Fruit fly (Drosophila melanogaster) whole organism, larva: ENCODE data around the gene Cp16.

Experiments used
- noc ChIP-seq: fragments of 200-800 bp; sonication (Bioruptor generic); optimal IDR thresholded peaks from 3 replicates; lab custom pipeline; 2019; ENCODE audit warnings: missing biosample characterization, mild to moderate bottlenecking, missing genetic modification characterization, moderate library complexity

The Cp16 gene

DNA sequence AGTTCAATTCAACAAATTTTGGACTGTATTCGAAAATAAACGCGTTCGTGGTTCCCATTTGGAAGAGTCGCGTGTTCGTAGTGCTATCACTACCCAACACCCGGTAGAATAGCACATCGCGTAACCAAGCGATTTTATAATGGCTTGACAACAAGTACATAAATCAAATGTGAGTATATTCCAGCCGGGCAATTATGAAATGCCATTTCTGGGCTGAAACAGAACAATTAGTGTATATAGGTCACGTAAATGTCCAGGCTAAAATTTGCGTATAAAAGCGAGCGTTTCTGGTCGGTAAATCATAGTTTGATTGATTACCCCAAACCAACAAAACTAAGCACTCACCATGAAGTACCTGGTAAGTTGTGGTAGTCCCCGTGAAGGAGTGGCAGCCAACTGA is 3.6 kb upstream of the Cp16 start, which contains the start of gene Cp15:
TSS of gene Cp15 (plus strand) at position 301 of the 400 bp plus-strand sequence.
- no peak for TF ChIP-seq noc (tag; lab: Kevin White, UChicago)

DNA sequence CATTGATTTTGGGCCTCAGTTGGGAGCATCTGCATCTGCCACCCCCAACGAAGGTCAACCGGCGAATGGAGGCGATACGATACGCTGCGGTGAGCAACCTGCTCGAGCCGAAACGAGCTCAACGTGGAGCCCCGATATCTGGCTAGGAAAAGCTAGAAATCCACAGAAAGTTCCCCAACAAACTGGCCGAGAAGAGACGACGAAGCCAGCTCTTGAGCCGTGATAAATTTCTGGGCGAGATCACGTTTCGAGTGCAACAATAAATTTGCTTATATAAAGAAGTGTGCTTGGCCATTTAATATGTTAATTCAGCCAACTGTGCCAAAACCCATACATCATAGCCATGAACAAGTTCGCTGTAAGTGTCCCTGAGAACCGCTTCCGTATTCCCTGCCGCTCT is 2.2 kb upstream of the Cp16 start, which contains the start of gene Cp19:
TSS of gene Cp19 (plus strand) at position 301 of the 400 bp plus-strand sequence.
- no peak for TF ChIP-seq noc (tag; lab: Kevin White, UChicago)

DNA sequence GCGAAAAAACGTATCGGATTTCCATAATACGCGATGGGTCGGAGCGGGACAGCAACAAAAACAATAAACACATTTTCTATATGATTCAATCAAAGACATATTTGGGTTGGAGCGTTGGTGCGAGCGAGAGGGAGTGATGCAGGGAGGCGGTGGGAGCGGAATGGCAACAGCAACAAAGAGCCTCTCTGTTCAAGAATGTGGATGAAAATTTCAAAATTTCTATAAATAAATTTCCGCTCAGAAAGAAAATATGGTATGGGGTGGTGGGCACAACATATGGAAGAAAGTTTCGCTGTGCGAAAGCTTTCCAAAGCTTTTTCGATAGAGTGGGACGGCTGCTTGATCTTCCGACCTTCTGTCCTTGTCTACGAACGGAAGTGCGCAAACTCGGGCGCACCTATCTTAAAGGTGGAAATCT is 9.3 kb downstream of the Cp16 start:
- TF ChIP-seq noc (tag; lab: Kevin White, UChicago): no peak

- no peak for TF ChIP-seq noc (tag; lab: Kevin White, UChicago)
Observed at dm6 chr3L:8745210-8745609, 13.5 kb downstream of the Cp16 start, which contains the start of gene Prm. Gene Prm, minus strand, starts transcription at chr3L:8745310.

DNA sequence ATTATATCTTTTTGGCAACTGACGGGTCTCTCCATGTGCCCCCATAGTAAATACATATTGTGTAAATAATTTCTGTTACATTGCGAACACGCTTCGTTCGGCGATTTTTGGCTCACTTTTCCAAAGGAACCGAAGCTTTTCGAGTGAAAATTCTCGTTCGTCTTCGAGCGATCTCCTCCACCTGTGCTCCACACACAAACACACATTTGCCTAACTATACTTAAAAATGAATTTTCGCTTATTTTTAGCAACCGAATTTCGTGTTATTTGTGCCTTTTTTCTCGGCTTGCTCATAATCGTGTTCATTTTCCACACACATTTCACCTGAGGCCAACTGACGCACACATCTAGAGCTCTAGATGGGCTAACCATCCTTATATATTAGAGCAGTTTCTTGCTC is 14.8 kb downstream of the Cp16 start:
- TF ChIP-seq noc (tag; lab: Kevin White, UChicago): no peak

DNA sequence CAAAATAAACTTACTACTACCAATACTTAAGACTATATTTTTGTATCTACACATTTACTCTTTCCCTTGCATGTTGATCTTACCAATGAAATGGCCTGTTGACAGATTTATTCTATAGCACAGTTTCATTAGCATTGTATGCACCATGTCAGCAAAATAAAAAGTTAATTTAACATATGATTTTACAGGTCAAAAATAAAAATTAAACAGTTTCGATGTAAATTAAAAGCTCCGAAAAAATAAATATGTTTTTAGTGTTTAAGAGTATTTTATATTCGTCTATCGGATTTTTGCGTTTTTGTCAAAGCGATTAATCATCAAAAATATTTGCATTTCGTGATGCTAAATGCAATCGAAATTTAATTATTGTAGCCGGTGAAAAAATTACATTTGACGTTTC is 16.6 kb downstream of the Cp16 start:
- TF ChIP-seq noc (tag; lab: Kevin White, UChicago): no peak

dm6 chr3L:8748839-8749238 is 17.1 kb downstream of the Cp16 start:
- TF ChIP-seq noc (tag; lab: Kevin White, UChicago): no peak

DNA sequence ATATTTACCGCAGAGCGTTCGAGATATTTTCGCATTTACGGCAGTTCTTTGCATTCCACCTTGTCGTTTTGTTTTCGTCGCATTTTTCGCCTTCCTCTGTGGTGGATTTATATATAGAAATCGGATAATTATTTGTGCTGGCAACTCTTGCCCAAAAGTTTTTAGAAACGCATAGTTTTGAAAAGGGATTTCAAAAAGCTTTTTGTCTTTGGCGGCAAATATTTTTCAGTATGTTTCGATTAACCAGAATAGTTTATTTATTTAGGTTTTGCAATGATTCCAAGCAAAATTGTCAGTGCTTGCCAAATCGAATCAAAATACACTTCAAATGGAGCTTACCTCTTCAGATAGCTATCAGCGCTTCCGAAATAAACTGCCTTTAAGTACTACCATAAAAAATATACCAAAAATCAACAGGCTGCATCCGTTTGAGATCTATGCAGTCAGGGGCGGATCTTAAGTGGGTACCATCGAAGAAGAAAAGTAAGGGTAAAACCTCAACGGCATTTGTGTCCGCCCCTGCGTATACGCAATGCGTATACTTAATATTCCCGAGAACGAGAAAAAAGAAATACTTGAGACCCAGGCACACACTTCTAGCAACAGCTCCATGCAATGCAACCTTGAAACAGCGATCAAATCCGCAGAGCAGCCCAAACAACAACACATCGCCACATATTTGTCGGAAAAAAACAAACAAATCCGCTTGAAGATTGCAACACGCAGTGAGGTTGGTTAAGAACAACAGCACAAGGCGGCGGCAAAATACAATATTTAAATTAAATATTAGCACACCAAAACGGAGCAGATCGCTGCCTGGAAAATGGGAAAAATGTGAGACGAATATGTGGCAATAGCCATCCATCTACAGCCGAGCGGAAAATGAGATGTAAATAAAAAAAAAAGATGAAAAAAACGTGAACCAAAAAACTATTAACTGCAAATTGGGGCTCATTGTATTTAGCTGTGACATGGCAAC is 18.2 kb downstream of the Cp16 start, which contains the start of gene CG13306:
TSS of gene CG13306 (minus strand) at position 51 of the 979 bp plus-strand sequence.
- TF ChIP-seq noc (tag; lab: Kevin White, UChicago): no peak

dm6 chr3L:8751262-8751661 is 19.5 kb downstream of the Cp16 start:
- no peak for TF ChIP-seq noc (tag; lab: Kevin White, UChicago)

- TF ChIP-seq noc (tag; lab: Kevin White, UChicago): no peak
Observed at dm6 chr3L:8753592-8753991, 21.8 kb downstream of the Cp16 start, which contains the start of gene Fhos. Gene Fhos, plus strand, starts transcription at chr3L:8753619.

- no peak for TF ChIP-seq noc (tag; lab: Kevin White, UChicago)
Observed at dm6 chr3L:8755689-8756088, 23.9 kb downstream of the Cp16 start, which contains the start of gene CG6576. Gene CG6576, plus strand, starts transcription at chr3L:8755989.

DNA sequence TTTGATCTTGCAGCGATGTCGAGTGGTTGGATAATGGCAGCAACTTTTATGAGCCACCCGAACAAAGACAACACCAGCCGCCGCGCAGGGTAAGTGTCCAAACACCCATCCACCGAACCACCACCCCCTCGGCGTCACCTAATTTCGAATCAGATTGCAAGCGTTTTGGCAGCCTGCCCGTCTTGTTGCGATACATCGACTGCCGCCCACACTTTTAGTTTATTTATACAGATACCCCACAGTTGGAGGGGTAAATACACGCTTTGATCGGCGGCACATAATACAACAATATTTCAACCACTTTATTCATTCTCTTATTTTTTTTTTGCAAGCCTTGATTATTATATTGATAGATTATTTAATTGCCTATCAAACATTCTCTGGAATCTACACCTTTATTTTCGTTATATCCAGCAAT is 31.3 kb downstream of the Cp16 start:
- TF ChIP-seq noc (tag; lab: Kevin White, UChicago): peak; percentile 55

DNA sequence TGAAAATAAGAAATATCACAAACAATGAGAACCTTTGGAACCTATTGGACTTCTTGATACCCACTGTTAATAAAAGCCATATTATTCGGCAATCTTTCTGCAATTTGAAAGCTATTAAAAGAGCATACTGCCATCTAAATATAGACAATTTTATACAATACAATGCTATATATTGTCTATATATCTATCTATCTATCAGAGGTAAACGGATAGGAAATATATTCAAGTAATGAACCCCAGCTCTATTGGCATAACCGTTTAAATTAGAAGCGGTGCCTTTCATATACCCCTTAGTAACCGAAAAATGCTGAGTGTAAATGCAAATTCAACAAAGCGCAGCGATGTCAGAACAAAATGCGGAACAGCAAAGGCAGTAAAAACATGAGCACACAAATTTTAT is 32.0 kb downstream of the Cp16 start:
- no peak for TF ChIP-seq noc (tag; lab: Kevin White, UChicago)

DNA sequence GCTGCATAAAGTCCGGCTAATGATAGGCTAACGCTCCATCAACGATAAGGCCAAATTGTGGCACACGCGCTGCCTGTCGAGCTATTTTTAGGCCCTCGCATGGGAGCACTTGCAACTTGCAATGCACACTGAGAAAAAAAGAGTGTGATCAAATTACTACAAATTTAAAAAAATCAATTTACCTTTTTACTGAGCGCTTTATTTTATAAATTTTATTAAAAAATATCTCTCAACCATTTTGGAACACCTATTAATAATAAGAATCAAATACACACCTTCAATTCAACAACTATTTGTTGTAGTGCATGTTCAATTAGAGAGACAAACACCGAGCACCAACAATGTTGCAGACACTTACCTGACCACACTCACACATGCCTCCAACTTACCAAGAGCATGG is 33.7 kb downstream of the Cp16 start:
- no peak for TF ChIP-seq noc (tag; lab: Kevin White, UChicago)

- peak; percentile 98 for TF ChIP-seq noc (tag; lab: Kevin White, UChicago)
Observed at dm6 chr3L:8765969-8766538, 34.3 kb downstream of the Cp16 start.

- TF ChIP-seq noc (tag; lab: Kevin White, UChicago): peak; percentile 75
Observed at dm6 chr3L:8767876-8768275, 36.1 kb downstream of the Cp16 start.
